Worm (Caenorhabditis elegans): ENCODE data around the gene cpar-1.

ce11 chrIII:9441133-9441532, 7.3 kb downstream of the cpar-1 start, which contains the start of gene emb-30:
- TF ChIP-seq rnt-1 (tag; optimal IDR thresholded peaks at IDR 0.05), result no peak
- no peak for TF ChIP-seq nhr-11 (tag; optimal IDR thresholded peaks at IDR 0.05)
- TF ChIP-seq unc-86 (tag; optimal IDR thresholded peaks at IDR 0.05), result no peak
- no peak for TF ChIP-seq ama-1 (optimal IDR thresholded peaks at IDR 0.05)
- TF ChIP-seq ceh-19 (GFP tag; optimal IDR thresholded peaks at IDR 0.05), result no peak
- no peak for TF ChIP-seq sdc-2 (tag; optimal IDR thresholded peaks at IDR 0.05)
- no peak for TF ChIP-seq pag-3 (tag; optimal IDR thresholded peaks at IDR 0.05; ENCODE audit: borderline replicate concordance)
- no peak for TF ChIP-seq unc-55 (GFP tag; optimal IDR thresholded peaks at IDR 0.05)
- no peak for TF ChIP-seq ceh-9 (tag; optimal IDR thresholded peaks at IDR 0.05)
- TF ChIP-seq tbx-2 (tag; optimal IDR thresholded peaks at IDR 0.05), result no peak

Measured in whole organism, late embryonic.